Fruit fly (Drosophila melanogaster) whole organism, wandering third instar larva: ENCODE results near the gene Obp69a.

Experiments used
- Abd-B ChIP-seq: fragments of >200 bp; optimal IDR thresholded peaks from 2 replicates; lab custom pipeline; 2017; ENCODE audit warnings: missing biosample characterization, missing genetic modification characterization
- CG9705 ChIP-seq: fragments of 200-800 bp; sonication (Bioruptor generic); optimal IDR thresholded peaks from 2 replicates; lab custom pipeline; 2018; ENCODE audit warnings: missing biosample characterization, mild to moderate bottlenecking, missing genetic modification characterization
- Dfd ChIP-seq: fragments of >200 bp; optimal IDR thresholded peaks from 2 replicates; lab custom pipeline; 2017; ENCODE audit warnings: missing biosample characterization, missing genetic modification characterization
- Dif ChIP-seq: fragments of 200-275, 200-300 bp; sonication (Bioruptor generic); optimal IDR thresholded peaks from 2 replicates; lab custom pipeline; 2018; ENCODE audit warnings: missing biosample characterization, missing genetic modification characterization; ENCODE audit not compliant: partially characterized antibody
- GATAd ChIP-seq: sonication (Bioruptor generic); optimal IDR thresholded peaks from 2 replicates; lab custom pipeline; 2016; ENCODE audit warnings: missing biosample characterization, missing genetic modification characterization
- HLH106 ChIP-seq: fragments of 200-800 bp; optimal IDR thresholded peaks from 3 replicates; lab custom pipeline; 2019; ENCODE audit warnings: missing biosample characterization, mild to moderate bottlenecking, missing genetic modification characterization, moderate library complexity
- Hr78 ChIP-seq: fragments of >200 bp; optimal IDR thresholded peaks from 2 replicates; lab custom pipeline; 2017; ENCODE audit warnings: missing biosample characterization, missing genetic modification characterization
- Hr83 ChIP-seq: fragments of 200-300 bp; sonication (Bioruptor generic); optimal IDR thresholded peaks from 2 replicates; lab custom pipeline; 2016; ENCODE audit warnings: missing biosample characterization, mild to moderate bottlenecking, missing genetic modification characterization, moderate library complexity; ENCODE audit not compliant: poor library complexity, severe bottlenecking
- Mio ChIP-seq: sonication (Bioruptor generic); optimal IDR thresholded peaks from 2 replicates; lab custom pipeline; 2016; ENCODE audit warnings: missing biosample characterization, missing genetic modification characterization
- Myc ChIP-seq: fragments of >200 bp; optimal IDR thresholded peaks from 2 replicates; lab custom pipeline; 2017
- N ChIP-seq: fragments of >200 bp; optimal IDR thresholded peaks from 2 replicates; lab custom pipeline; 2018; ENCODE audit warnings: missing biosample characterization, missing external identifiers, missing genetic modification characterization
- OdsH ChIP-seq: fragments of 200-800 bp; sonication (Bioruptor generic); optimal IDR thresholded peaks from 2 replicates; lab custom pipeline; 2016; ENCODE audit warnings: missing biosample characterization, mild to moderate bottlenecking, missing genetic modification characterization
- Rel ChIP-seq, 2 experiments: fragments of 200-800 bp; sonication (Bioruptor generic) in 1 of 2; optimal IDR thresholded peaks; 2 replicates in 1 of 2; 3 replicates in 1 of 2; lab custom pipeline; 2016 to 2019; ENCODE audit warnings: mild to moderate bottlenecking in 2 of 2, missing biosample characterization in 2 of 2, missing genetic modification characterization in 2 of 2, moderate library complexity in 1 of 2
- Vsx2 ChIP-seq: fragments of 200-300, 225-300 bp; sonication (Bioruptor generic); optimal IDR thresholded peaks from 2 replicates; lab custom pipeline; 2018; ENCODE audit warnings: missing biosample characterization, missing genetic modification characterization; ENCODE audit not compliant: partially characterized antibody
- br ChIP-seq: fragments of 200-800 bp; sonication (Bioruptor generic); optimal IDR thresholded peaks from 2 replicates; lab custom pipeline; 2016; ENCODE audit warnings: missing biosample characterization, missing genetic modification characterization
- brk ChIP-seq: fragments of 200-800 bp; sonication (Bioruptor generic); optimal IDR thresholded peaks from 2 replicates; lab custom pipeline; 2016; ENCODE audit warnings: missing biosample characterization, mild to moderate bottlenecking, missing genetic modification characterization
- dl ChIP-seq, 2 experiments: fragments of 175-275, 200-275 bp in 1 of 2; fragments of 200-275 bp in 1 of 2; sonication (Bioruptor generic); optimal IDR thresholded peaks; lab custom pipeline; 2018; ENCODE audit warnings: mild to moderate bottlenecking in 2 of 2, missing biosample characterization in 2 of 2, missing genetic modification characterization in 2 of 2, moderate library complexity in 2 of 2; ENCODE audit not compliant: partially characterized antibody in 2 of 2, insufficient read depth in 1 of 2
- dmrt93B ChIP-seq: fragments of 200-800 bp; sonication (Bioruptor generic); optimal IDR thresholded peaks from 2 replicates; lab custom pipeline; 2018; ENCODE audit warnings: missing biosample characterization, mild to moderate bottlenecking, missing genetic modification characterization
- dsf ChIP-seq: sonication (Bioruptor generic); optimal IDR thresholded peaks from 2 replicates; lab custom pipeline; 2016; ENCODE audit warnings: missing biosample characterization, missing genetic modification characterization, borderline replicate concordance
- ey ChIP-seq: fragments of 200-800 bp; sonication (Bioruptor generic); optimal IDR thresholded peaks from 2 replicates; lab custom pipeline; 2016; ENCODE audit warnings: missing biosample characterization, missing genetic modification characterization
- fru ChIP-seq: fragments of 200-800 bp; sonication (Bioruptor generic); optimal IDR thresholded peaks from 3 replicates; lab custom pipeline; 2016; ENCODE audit warnings: missing biosample characterization, mild to moderate bottlenecking, missing genetic modification characterization
- h ChIP-seq: fragments of 200-800 bp; sonication (Bioruptor generic); optimal IDR thresholded peaks from 3 replicates; lab custom pipeline; 2016; ENCODE audit warnings: missing biosample characterization, mild to moderate bottlenecking, missing genetic modification characterization
- jim ChIP-seq: fragments of 175-275, 200-325 bp; sonication (Bioruptor generic); optimal IDR thresholded peaks from 2 replicates; lab custom pipeline; 2016; ENCODE audit warnings: missing biosample characterization, mild to moderate bottlenecking, missing genetic modification characterization
- pan ChIP-seq: fragments of >200 bp; optimal IDR thresholded peaks from 2 replicates; lab custom pipeline; 2017
- psq ChIP-seq: fragments of 200-800 bp; sonication (Bioruptor generic); optimal IDR thresholded peaks from 3 replicates; lab custom pipeline; 2017; ENCODE audit warnings: missing biosample characterization, mild to moderate bottlenecking, missing genetic modification characterization, moderate library complexity
- sage ChIP-seq: fragments of 200-800 bp; sonication (Bioruptor generic); optimal IDR thresholded peaks from 2 replicates; lab custom pipeline; 2016; ENCODE audit warnings: missing biosample characterization, mild to moderate bottlenecking, missing genetic modification characterization
- sv ChIP-seq: fragments of 200-800 bp; sonication (Bioruptor generic); optimal IDR thresholded peaks from 3 replicates; lab custom pipeline; 2016; ENCODE audit warnings: missing biosample characterization, missing genetic modification characterization
- tai ChIP-seq: sonication (Bioruptor generic); optimal IDR thresholded peaks from 2 replicates; lab custom pipeline; 2016; ENCODE audit warnings: missing biosample characterization, missing genetic modification characterization
- usp ChIP-seq: fragments of >200 bp; optimal IDR thresholded peaks from 2 replicates; lab custom pipeline; 2017; ENCODE audit warnings: missing biosample characterization, missing genetic modification characterization
- woc ChIP-seq: sonication (Bioruptor generic); optimal IDR thresholded peaks from 2 replicates; lab custom pipeline; 2016; ENCODE audit warnings: missing biosample characterization, mild to moderate bottlenecking, missing genetic modification characterization

Gene Obp69a

DNA sequence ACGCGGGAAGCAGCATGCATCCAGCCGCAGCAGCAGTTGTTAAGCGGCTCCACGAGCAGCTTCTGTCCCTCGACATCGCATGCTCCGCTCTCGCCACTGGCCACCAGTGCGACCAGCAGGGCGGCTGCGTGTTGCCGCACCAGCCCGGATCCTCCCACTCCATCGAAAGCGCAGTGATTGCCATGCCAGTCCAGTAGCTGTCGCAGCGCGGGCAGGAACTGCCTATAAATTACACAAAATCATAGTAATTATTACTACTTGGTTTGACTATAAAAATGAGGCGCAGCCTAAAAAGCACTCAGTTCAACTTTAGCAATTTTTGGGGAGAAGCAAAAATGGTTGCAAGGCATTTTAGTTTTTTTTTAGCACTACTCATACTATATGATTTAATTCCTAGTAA, at the start of gene Obp69a:
Gene Obp69a, plus strand, starts transcription at position 301 of the 400 bp plus-strand sequence.
- TF ChIP-seq tai (GFP tag; lab: Kevin White, UChicago) (no peak), brk (GFP tag; lab: Kevin White, UChicago) (no peak)

DNA sequence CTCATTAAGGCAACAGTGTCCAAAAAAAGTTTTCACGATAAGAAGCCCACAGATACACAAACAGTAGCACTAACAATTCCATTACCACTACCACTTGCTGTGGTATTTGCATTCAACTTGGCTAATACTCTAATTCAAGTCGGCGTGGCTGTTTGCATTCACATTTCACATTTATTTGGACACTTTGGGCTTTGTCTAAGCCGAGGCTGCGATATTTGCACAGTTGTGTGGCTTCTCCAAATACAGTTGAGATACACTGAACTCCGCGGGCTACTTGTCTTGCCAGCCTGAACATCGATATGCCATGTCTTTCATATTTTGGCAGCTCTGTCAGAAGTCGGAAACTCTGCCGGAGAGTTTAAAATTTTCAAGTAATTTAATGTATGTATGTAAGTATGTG, 45.7 kb upstream of the Obp69a start:
- TF ChIP-seq Dif (GFP tag; lab: Kevin White, UChicago), result no peak
- TF ChIP-seq brk (GFP tag; lab: Kevin White, UChicago), result no peak
- TF ChIP-seq CG9705 (GFP tag; lab: Kevin White, UChicago), result no peak
- no peak for TF ChIP-seq Dfd (GFP tag; lab: Kevin White, UChicago)
- TF ChIP-seq Vsx2, result no peak
- no peak for TF ChIP-seq jim (GFP tag; lab: Kevin White, UChicago)
- TF ChIP-seq sv, result no peak
- no peak for TF ChIP-seq Hr83 (GFP tag; lab: Kevin White, UChicago)
- no peak for TF ChIP-seq usp
- TF ChIP-seq sage (GFP tag; lab: Kevin White, UChicago), result no peak
- TF ChIP-seq Myc (lab: Kevin White, UChicago), result no peak
- no peak for TF ChIP-seq ey (GFP tag; lab: Kevin White, UChicago)
- TF ChIP-seq N (GFP tag; lab: Kevin White, UChicago), result no peak
- TF ChIP-seq woc (GFP tag; lab: Kevin White, UChicago), result no peak

DNA sequence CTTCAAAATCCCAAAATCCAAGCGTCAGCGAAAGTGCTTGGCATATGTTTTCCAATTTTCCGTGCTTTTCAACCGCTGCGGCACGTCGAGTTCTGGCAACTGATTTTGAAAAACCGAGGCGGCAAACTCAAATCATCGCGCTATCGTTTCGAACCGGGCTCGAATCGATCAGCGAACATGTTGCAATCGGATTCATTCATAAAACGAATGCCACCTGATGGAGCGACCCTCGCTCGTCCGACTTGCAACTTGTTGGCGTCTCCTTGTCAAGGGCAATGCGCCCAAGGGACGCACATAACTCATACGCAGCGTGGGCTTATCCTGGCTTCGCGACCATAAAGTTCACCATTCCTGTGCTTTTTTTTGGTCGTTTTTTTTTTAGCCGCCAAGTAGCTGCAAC, 44.5 kb upstream of the Obp69a start, which contains the start of gene CrzR:
Gene CrzR, minus strand, starts transcription at position 105 of the 400 bp plus-strand sequence.
- no peak for TF ChIP-seq fru
- no peak for TF ChIP-seq Hr78 (GFP tag; lab: Kevin White, UChicago)
- TF ChIP-seq Hr83 (GFP tag; lab: Kevin White, UChicago), result no peak
- no peak for TF ChIP-seq psq

DNA sequence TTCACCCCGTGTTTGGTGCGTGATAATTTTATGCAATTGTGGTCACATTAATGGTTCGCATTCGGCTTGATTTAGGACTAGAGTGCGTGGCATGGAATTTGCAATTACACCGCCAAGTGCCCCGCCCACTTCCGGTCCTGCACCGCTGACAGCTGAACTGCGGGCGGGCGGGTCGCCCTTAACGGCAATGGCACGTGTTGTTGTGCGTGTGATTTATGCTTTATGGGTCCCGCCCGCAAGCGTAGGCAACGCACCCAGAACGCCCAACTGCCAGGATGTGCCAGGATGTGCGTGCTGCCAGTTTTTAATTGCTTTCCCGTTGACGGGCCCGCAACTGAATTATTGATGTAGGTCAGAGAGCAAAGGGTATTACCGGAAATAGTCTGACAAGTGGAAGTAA, 32.2 kb upstream of the Obp69a start:
- no peak for TF ChIP-seq Dif (GFP tag; lab: Kevin White, UChicago)
- no peak for TF ChIP-seq Hr83 (GFP tag; lab: Kevin White, UChicago)
- no peak for TF ChIP-seq Hr78 (GFP tag; lab: Kevin White, UChicago)
- TF ChIP-seq Vsx2, result no peak
- TF ChIP-seq GATAd (GFP tag; lab: Kevin White, UChicago), result no peak
- no peak for TF ChIP-seq Abd-B
- no peak for TF ChIP-seq Dfd (GFP tag; lab: Kevin White, UChicago)
- no peak for TF ChIP-seq N (GFP tag; lab: Kevin White, UChicago)
- TF ChIP-seq HLH106 (tag; lab: Kevin White, UChicago), result no peak
- TF ChIP-seq OdsH (GFP tag; lab: Kevin White, UChicago), result no peak
- TF ChIP-seq dl (GFP tag; optimal IDR thresholded peaks at IDR 0.05; lab: Kevin White, UChicago; ENCODE audit: insufficient read depth in 1 of 2, partially characterized antibody in 2 of 2), result no peak
- TF ChIP-seq, all 38 proteins: peak for 0

DNA sequence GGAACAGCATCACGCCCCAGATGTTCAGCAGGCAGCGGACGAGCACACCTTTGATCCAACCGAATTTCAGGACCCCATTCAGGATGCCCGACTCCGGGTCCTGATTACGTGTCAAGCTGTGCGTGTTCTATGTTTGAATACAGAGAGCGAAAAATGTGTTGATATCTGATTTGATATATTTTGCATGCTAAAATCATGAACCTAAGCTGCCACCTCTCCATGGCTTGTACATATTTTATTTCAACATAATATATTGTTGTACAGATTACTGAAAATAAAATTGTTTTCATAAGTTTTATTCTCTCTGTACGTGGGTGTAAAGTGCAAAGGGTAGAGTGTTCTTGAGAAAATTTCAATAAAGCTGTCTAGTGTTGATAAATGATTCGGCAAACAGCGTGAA, 21.6 kb upstream of the Obp69a start:
- TF ChIP-seq dmrt93B (GFP tag; lab: Kevin White, UChicago) (no peak), Mio (no peak), pan (no peak), br (GFP tag; lab: Kevin White, UChicago) (no peak), Rel (GFP tag; optimal IDR thresholded peaks at IDR 0.05; lab: Kevin White, UChicago) (no peak), Rel (tag; optimal IDR thresholded peaks at IDR 0.05; lab: Kevin White, UChicago) (no peak), GATAd (GFP tag; lab: Kevin White, UChicago) (no peak), h (GFP tag; lab: Kevin White, UChicago) (no peak), Hr78 (GFP tag; lab: Kevin White, UChicago) (no peak), sage (GFP tag; lab: Kevin White, UChicago) (no peak), sv (no peak), Abd-B (no peak), dl (GFP tag; optimal IDR thresholded peaks at IDR 0.05; lab: Kevin White, UChicago; ENCODE audit: insufficient read depth in 1 of 2, partially characterized antibody in 2 of 2) (no peak), dsf (GFP tag; lab: Kevin White, UChicago) (no peak), HLH106 (tag; lab: Kevin White, UChicago) (no peak)
